Fruit fly (Drosophila melanogaster) whole organism: ENCODE data around the gene amd.
A peak's percentile ranks its signal among the peaks of the same experiment; 100 is the strongest.

Source experiments
- CG8478 ChIP-seq: fragments of >200 bp; optimal IDR thresholded peaks from 2 replicates; lab custom pipeline; 2018; ENCODE audit warnings: inconsistent platforms
- Dll ChIP-seq: fragments of >200 bp; optimal IDR thresholded peaks from 2 replicates; lab custom pipeline; 2017
- EcR ChIP-seq, 2 experiments: fragments of >200 bp; optimal IDR thresholded peaks; 2 replicates each; lab custom pipeline; 2017; ENCODE audit warnings: missing biosample characterization in 2 of 2, missing genetic modification characterization in 2 of 2, missing genetic modification reagents in 2 of 2
- pan ChIP-seq: fragments of >200 bp; optimal IDR thresholded peaks from 2 replicates; lab custom pipeline; 2017
- psq ChIP-seq: fragments of >200 bp; optimal IDR thresholded peaks from 2 replicates; lab custom pipeline; 2017
- usp ChIP-seq: fragments of >200 bp; optimal IDR thresholded peaks from 2 replicates; lab custom pipeline; 2017; ENCODE audit warnings: missing biosample characterization, missing genetic modification characterization, mixed read lengths

The amd gene

DNA sequence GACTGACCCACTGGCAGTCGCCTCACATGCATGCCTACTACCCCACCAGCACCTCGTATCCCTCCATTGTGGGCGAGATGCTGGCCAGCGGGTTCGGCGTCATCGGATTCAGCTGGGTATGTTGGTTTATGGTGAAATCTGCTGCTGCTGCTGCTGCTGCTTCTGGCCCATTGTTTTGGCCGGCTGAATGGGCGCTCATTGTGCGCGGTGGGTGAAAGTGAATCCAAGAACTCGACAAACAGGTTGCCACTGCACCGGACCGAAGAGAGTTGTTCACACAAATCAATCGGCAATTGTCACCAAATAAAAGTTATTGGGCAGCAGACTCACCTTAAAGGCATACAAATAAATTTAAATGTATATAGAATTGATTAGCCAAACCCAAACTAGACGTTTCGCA lies 2.2 kb downstream of the amd start:
- no peak for TF ChIP-seq Dll (lab: Kevin White, UChicago)

DNA sequence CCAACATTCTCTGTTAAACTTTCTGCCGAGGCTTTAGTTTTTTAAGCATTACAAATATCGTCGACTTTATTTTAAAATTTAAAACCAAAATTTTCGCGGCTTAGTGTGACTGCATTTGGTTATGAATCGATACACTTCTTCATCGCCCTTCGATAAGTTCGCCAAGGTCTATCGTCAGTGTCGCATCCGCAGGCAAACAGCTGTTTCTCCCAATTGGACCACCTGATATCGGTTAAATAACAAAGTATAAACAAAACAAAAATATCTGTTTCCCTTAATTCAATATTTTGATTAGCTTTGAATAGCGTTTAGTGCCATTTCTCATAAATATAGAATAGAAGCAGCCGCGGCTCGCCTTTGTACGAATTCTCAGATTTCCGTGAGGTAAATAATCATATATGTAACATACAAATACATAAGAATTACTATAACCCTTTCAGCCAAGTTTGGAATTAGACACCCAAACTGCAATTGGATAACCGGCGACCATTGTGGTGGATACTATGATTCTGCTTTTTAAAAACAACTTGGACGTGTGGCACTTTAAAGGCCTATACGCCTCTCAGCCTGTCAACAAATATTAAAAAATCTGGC lies 4.3 kb downstream of the amd start, which contains the start of gene CG10561:
TSS of gene CG10561 (plus strand) at position 219 of the 594 bp plus-strand sequence.
- no peak for TF ChIP-seq pan (lab: Kevin White, UChicago)
- no peak for TF ChIP-seq Dll (lab: Kevin White, UChicago)
- TF ChIP-seq usp (GFP tag; lab: Kevin White, UChicago) = no peak
- TF ChIP-seq psq = no peak
- TF ChIP-seq CG8478 = no peak
- no peak for TF ChIP-seq EcR (GFP tag; optimal IDR thresholded peaks at IDR 0.05; lab: Kevin White, UChicago)

- no peak for TF ChIP-seq pan (lab: Kevin White, UChicago)
- no peak for TF ChIP-seq usp (GFP tag; lab: Kevin White, UChicago)
- TF ChIP-seq EcR (GFP tag; optimal IDR thresholded peaks at IDR 0.05; lab: Kevin White, UChicago) = no peak
- no peak for TF ChIP-seq Dll (lab: Kevin White, UChicago)
- no peak for TF ChIP-seq psq
- TF ChIP-seq CG8478 = no peak
Observed at dm6 chr2L:19120196-19120950, 10.4 kb downstream of the amd start, which contains the start of gene Ddc. Gene Ddc (minus strand): TSS chr2L:19120306.

DNA sequence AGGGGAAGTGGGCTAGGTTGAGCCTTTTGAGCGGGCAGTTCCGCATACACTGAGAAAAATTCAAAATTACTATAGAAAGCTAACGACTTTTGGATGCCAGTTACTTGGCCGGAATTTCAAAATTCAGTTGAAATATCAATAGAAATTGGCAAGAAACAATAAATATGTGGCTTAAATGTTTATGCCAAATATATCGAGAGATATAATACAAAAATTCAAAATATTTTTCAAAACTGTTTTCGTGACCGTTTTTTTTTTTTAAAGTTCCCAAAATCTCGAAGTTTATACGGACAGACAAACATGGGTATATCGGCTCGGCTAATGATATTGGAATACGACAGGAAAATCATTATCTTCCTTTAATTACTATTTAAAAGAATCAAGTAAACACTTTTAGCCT lies 11.0 kb downstream of the amd start:
- TF ChIP-seq pan (lab: Kevin White, UChicago) (no peak), EcR (GFP tag; optimal IDR thresholded peaks at IDR 0.05; lab: Kevin White, UChicago) (no peak), usp (GFP tag; lab: Kevin White, UChicago) (no peak), CG8478 (no peak), psq (no peak), Dll (lab: Kevin White, UChicago) (no peak)

- TF ChIP-seq usp (GFP tag; lab: Kevin White, UChicago) = no peak
- no peak for TF ChIP-seq psq
- TF ChIP-seq pan (lab: Kevin White, UChicago) = no peak
- no peak for TF ChIP-seq CG8478
- no peak for TF ChIP-seq EcR (GFP tag; optimal IDR thresholded peaks at IDR 0.05; lab: Kevin White, UChicago)
- TF ChIP-seq Dll (lab: Kevin White, UChicago) = no peak
Observed at dm6 chr2L:19123472-19124070, 13.6 kb downstream of the amd start, which contains the start of gene Phb1. Gene Phb1 (minus strand): TSS chr2L:19123869.

DNA sequence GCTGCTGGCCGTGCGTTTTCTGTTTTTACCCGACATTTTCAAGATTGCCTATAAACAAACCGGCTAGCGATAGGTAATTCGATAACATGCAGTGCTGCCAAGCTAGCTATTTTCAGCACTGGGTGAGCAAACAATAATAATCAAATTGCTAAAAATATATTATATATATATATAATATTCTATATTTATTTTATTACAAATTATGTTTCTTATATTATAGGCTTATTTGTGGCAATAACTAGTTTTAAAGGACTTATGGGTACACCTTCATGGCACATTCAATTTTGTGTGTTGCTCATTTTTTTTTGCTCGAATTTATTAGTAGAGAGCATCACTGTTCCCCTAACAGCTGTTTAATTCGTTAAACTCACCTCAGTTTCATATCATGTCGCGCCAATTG lies 16.9 kb downstream of the amd start:
- TF ChIP-seq Dll (lab: Kevin White, UChicago) (no peak), EcR (GFP tag; optimal IDR thresholded peaks at IDR 0.05; lab: Kevin White, UChicago) (no peak), psq (no peak), usp (GFP tag; lab: Kevin White, UChicago) (no peak)

DNA sequence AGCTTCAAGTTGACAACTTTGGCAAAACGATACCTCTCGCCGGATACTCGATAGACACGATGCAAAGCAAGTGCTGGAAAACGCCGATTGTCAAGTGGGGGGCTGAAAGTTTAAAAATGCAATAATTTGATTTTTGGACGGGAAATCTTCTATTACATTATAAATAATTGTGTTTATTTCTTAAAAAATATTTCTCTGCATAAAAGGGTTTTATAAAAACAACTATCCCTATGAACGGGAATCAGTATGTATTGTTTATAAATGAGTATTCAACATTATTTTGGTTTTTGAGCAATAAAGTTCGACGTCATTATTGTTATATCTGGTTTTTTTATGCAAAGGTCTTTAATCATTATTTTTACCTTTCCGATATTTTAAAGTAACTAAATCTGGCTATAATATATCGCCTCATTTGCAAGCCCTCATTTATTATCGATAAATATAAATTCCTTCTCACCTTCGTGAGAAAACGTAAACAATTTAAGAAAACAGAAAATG lies 22.0 kb downstream of the amd start, which contains the start of the genes AsnRS and DCTN6-p27:
TSS of gene AsnRS (minus strand) at position 50 of the 498 bp plus-strand sequence.
TSS of gene DCTN6-p27 (plus strand) at position 419 of the 498 bp plus-strand sequence.
- TF ChIP-seq Dll (lab: Kevin White, UChicago) = no peak
- no peak for TF ChIP-seq pan (lab: Kevin White, UChicago)
- TF ChIP-seq EcR (GFP tag; optimal IDR thresholded peaks at IDR 0.05; lab: Kevin White, UChicago) = no peak
- TF ChIP-seq psq = no peak
- no peak for TF ChIP-seq CG8478
- no peak for TF ChIP-seq usp (GFP tag; lab: Kevin White, UChicago)

- TF ChIP-seq Dll (lab: Kevin White, UChicago) = no peak
Observed at dm6 chr2L:19133465-19134365, 23.8 kb downstream of the amd start, which contains the start of gene brat. Gene brat (plus strand): TSS chr2L:19133816.

- TF ChIP-seq psq (no peak), pan (lab: Kevin White, UChicago) (no peak), Dll (lab: Kevin White, UChicago) (no peak), EcR (GFP tag; optimal IDR thresholded peaks at IDR 0.05; lab: Kevin White, UChicago) (no peak), CG8478 (no peak), usp (GFP tag; lab: Kevin White, UChicago) (no peak)
Observed at dm6 chr2L:19134366-19134689, 24.4 kb downstream of the amd start.

DNA sequence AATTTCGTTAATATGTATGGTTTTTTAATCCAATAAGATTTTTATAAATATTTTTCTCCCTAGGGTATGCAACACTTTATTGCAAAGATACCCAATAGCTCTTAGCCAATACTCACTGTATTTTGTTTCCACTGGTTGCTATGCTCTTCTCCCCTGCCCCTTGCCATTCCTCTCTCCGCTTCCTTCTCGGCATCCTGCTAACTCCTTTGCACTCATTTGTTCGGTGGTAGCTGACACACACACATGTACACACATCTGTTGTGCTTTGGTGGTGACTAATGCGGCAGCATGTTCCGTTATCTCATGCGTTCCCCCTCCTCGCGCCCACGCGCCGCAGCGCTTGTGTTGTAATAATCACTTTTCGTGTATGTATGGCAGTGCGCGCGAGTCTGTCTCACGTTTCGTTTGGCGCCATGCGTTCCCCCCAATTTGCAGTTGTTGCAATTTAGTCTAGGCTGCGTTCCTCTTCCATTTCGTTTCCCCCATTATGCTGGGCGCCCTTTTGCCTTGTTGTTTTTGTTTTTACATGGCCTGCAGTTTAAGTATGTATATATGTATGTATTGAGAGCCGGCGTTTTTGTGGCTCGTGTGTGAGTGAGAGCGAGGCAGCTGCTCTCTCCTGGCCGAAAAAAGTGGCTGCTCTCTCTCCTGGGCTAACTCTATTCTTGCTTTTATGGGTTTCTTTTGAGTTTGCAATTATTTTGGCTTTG lies 25.0 kb downstream of the amd start, which contains the start of gene Polr1D:
TSS of gene Polr1D (minus strand) at position 420 of the 710 bp plus-strand sequence.
- TF ChIP-seq usp (GFP tag; lab: Kevin White, UChicago) (no peak), CG8478 (no peak), pan (lab: Kevin White, UChicago) (no peak), psq (no peak), EcR (GFP tag; optimal IDR thresholded peaks at IDR 0.05; lab: Kevin White, UChicago) (no peak), Dll (lab: Kevin White, UChicago) (peak; percentile 69)
